Worm (Caenorhabditis elegans): ENCODE results near the gene zip-11.

DNA sequence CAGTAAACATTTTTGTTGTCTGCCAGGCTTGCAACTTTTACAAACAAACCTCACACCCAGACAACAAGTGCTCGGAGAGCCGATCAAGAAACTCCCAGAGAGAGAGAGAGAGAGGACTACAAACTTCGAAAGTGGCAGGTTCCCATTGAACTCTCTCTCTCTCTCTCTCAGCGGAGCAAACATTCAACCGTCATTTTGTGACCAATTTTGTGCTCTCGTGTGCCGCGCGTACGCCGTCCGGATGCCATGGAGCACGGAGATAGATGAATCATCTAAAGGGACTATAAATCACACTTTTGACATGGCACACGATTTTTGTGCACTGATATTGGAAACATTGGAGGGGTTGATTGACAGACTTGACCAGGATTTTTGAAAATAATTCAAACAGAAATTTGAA lies 2.2 kb upstream of the zip-11 start:
- no peak for TF ChIP-seq C06A6.2 (GFP tag; conservative IDR thresholded peaks at IDR 0.05)
- TF ChIP-seq ekl-4 (GFP tag; IDR thresholded peaks at IDR 0.05) = no peak
- TF ChIP-seq sea-2 (GFP tag; IDR thresholded peaks at IDR 0.05) = no peak
- no peak for TF ChIP-seq F37B4.10 (GFP tag; IDR thresholded peaks at IDR 0.05)
- TF ChIP-seq zfh-2 (GFP tag; conservative IDR thresholded peaks at IDR 0.05) = no peak

Measured in whole organism, young adult.